Worm (Caenorhabditis elegans) whole organism, midembryonic: ENCODE data around the gene C30F2.5.

Source experiments
- T22C8.4 ChIP-seq: fragments of 200-800 bp; sonication (Bioruptor generic); IDR thresholded peaks from 2 replicates; pipeline ENCODE4 v1.3.6; 2022; ENCODE audit warnings: missing genetic modification characterization, missing compliant biosample characterization
- cog-1 ChIP-seq: sonication (generic microtip); optimal IDR thresholded peaks from 2 replicates; lab custom pipeline; 2016; ENCODE audit warnings: missing genetic modification characterization, missing compliant biosample characterization
- flt-1 ChIP-seq: fragments of 200-800 bp; sonication (Bioruptor generic); IDR thresholded peaks from 2 replicates; pipeline ENCODE4 v1.3.6; 2022; ENCODE audit warnings: missing genetic modification characterization, missing compliant biosample characterization
- klf-2 ChIP-seq: fragments of 200-800 bp; sonication (Bioruptor generic); conservative IDR thresholded peaks from 2 replicates; pipeline ENCODE4 v1.3.6; 2022; ENCODE audit warnings: missing genetic modification reagents, missing genetic modification characterization, missing compliant biosample characterization
- med-1 ChIP-seq: sonication (generic microtip); optimal IDR thresholded peaks from 2 replicates; lab custom pipeline; 2017; ENCODE audit warnings: missing genetic modification characterization, mild to moderate bottlenecking, missing compliant biosample characterization, antibody characterized with exemption, missing genetic modification reagents; ENCODE audit not compliant: insufficient read depth
- ref-1 ChIP-seq: fragments of 200-800 bp; sonication (Bioruptor generic); conservative IDR thresholded peaks from 2 replicates; pipeline ENCODE4 v1.3.6; 2022; ENCODE audit warnings: missing genetic modification reagents, missing genetic modification characterization, missing compliant biosample characterization
- tab-1 ChIP-seq: fragments of 200-800 bp; sonication (Bioruptor generic); IDR thresholded peaks from 2 replicates; pipeline ENCODE4 v1.3.6; 2022; ENCODE audit warnings: missing genetic modification characterization, missing compliant biosample characterization
- ztf-23 ChIP-seq: fragments of 200-800 bp; sonication (Bioruptor generic); IDR thresholded peaks from 2 replicates; pipeline ENCODE4 v1.3.6; 2022; ENCODE audit warnings: missing genetic modification reagents, missing genetic modification characterization, missing compliant biosample characterization
- ztf-29 ChIP-seq: fragments of 200-800 bp; sonication (Bioruptor generic); IDR thresholded peaks from 2 replicates; pipeline ENCODE4 v1.3.6; 2022; ENCODE audit warnings: missing genetic modification reagents, missing genetic modification characterization, missing compliant biosample characterization

C30F2.5 gene

DNA sequence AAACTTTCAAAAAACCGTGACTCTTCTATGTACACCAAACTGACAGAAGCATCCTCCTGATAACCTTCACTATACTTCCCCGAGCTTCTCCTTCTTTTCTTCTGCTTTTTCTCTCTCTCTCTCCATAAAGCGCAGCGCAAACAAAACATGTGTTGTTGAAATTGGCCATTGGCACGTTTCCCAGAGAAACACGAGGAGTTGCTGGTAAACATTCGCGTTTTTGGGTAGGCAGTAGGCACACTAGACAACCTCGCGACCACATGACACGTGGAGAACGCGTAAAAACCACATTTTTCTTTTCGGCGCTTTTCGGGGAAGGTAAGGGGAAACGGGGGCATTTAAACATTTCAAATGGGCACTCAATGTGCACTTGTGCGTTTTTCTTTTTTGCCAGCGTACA lies 36.6 kb downstream of the C30F2.5 start:
- no peak for TF ChIP-seq tab-1 (GFP tag; lab: Robert Waterston, UW)
- TF ChIP-seq klf-2 = no peak
- no peak for TF ChIP-seq med-1 (GFP tag; lab: Kevin White, UChicago)
- no peak for TF ChIP-seq ztf-29
- TF ChIP-seq ref-1 (GFP tag; lab: Robert Waterston, UW) = no peak
- TF ChIP-seq ztf-23 = no peak
- no peak for TF ChIP-seq T22C8.4 (GFP tag; lab: Robert Waterston, UW)
- no peak for TF ChIP-seq cog-1 (tag; lab: Kevin White, UChicago)
- TF ChIP-seq flt-1 (GFP tag; lab: Robert Waterston, UW) = no peak

DNA sequence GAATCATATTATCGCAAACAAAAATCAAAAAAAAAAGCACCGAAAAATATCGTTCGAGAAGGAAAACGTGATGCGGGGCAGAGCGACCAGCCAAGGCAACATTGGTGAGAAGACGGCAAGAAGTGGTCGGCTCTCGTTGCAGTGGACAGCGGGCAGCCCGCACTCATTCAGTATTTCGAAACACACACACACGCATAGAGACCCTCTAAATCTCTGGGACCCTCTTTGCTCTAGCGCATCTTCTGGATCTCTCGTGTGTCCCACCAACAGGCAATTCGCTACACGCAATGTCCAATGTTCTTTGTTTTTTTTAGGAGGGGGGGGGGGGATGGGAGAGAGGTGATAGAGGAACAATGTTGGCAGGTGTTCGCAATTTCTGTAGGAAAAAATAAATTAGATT lies 39.3 kb downstream of the C30F2.5 start:
- TF ChIP-seq ref-1 (GFP tag; lab: Robert Waterston, UW) = no peak
- TF ChIP-seq med-1 (GFP tag; lab: Kevin White, UChicago) = no peak
- TF ChIP-seq T22C8.4 (GFP tag; lab: Robert Waterston, UW) = no peak
- TF ChIP-seq ztf-29 = 0 out of 2 replicates have a peak, but pooled peaks have one; percentile 9

DNA sequence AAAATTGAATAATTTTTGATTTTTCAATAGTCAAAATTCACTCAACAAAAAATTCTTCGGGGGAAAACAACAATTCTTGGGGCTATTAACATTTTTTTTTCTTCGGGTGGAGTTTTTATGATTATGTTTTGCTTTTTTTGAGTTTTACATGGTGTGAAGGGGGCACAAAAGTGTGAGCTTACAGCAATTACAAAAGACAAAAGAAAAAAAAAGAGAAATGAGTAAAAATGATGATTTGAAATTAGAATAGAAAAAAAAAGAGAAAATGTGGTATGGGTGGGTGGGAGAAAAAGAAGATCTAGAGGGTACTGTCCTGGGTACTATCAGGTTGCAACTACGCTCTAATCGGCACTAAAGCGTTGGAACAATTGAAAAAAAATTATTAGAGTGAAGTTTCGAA lies 46.4 kb downstream of the C30F2.5 start:
- TF ChIP-seq med-1 (GFP tag; lab: Kevin White, UChicago) (no peak), ztf-23 (no peak), ref-1 (GFP tag; lab: Robert Waterston, UW) (no peak), ztf-29 (no peak), tab-1 (GFP tag; lab: Robert Waterston, UW) (no peak), flt-1 (GFP tag; lab: Robert Waterston, UW) (no peak), klf-2 (no peak), T22C8.4 (GFP tag; lab: Robert Waterston, UW) (no peak), cog-1 (tag; lab: Kevin White, UChicago) (no peak)

DNA sequence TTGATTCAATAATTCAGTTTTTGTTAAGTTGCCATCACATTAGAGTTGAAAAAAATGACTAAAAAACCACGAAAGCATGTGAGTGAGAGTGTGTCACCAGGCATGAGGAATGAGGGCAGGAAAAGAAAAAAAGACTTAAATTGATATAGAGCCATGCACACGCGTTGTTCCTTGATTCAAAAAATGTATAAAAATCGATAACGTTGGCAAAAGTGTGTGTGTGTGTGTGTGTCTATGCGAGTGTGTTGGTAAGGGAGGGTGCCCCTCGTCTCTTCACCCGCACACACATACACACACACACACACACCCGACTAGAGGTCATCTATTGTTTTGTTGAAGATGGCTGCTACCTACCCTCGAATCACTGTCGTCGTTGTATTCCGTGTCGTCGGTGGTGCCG lies 49.4 kb downstream of the C30F2.5 start:
- no peak for TF ChIP-seq klf-2
- TF ChIP-seq med-1 (GFP tag; lab: Kevin White, UChicago) = no peak
- 0 out of 2 replicates have a peak, but pooled peaks have one; percentile 33 for TF ChIP-seq tab-1 (GFP tag; lab: Robert Waterston, UW)
- no peak for TF ChIP-seq ztf-29
- TF ChIP-seq ref-1 (GFP tag; lab: Robert Waterston, UW) = no peak
- TF ChIP-seq cog-1 (tag; lab: Kevin White, UChicago) = no peak
- no peak for TF ChIP-seq ztf-23
- 0 out of 2 replicates have a peak, but pooled peaks have one; percentile 40 for TF ChIP-seq flt-1 (GFP tag; lab: Robert Waterston, UW)
- TF ChIP-seq T22C8.4 (GFP tag; lab: Robert Waterston, UW) = peak; percentile 63

DNA sequence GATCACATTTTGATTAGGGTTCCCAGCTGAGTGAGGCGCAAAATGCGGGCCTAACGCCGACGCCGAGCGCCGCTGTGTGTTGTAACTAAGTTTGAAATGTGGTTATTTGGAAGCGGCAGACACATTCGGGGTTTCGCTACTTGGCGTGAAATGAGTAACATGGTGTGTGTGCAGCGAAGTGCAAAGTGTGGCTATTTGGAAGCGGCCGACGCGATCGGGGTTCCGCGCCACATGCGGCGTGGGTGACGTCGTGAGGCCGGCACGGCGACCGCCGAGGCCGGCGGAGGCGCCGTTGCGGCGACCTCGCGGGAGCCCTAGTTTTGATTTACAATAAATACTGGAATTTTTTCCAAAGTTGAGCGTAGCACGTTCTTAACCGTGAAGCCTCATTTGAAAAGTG lies 50.1 kb downstream of the C30F2.5 start:
- TF ChIP-seq tab-1 (GFP tag; lab: Robert Waterston, UW) (no peak), ztf-23 (0 out of 2 replicates have a peak, but pooled peaks have one; percentile 28)

DNA sequence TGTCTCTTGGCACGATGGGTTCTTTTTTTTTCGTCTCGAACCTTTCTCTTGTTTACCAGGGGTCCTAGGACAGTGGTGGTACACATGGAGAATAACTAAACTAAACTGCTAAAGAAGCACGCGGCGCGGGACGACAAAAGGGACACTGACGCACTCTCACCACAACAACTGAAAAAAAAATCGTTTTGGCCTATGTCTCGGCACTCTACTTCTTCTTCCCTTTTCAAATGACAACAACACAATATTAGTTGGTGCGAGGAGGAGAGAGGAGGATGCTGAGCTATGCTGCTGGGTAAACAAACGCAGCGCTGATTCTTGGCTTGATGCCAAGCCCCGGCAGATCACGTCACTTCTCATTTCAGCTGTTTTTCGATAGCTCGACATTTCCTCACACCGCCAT lies 50.8 kb downstream of the C30F2.5 start:
- TF ChIP-seq ref-1 (GFP tag; lab: Robert Waterston, UW) (no peak), flt-1 (GFP tag; lab: Robert Waterston, UW) (0 out of 2 replicates have a peak, but pooled peaks have one; percentile 35), ztf-29 (no peak), med-1 (GFP tag; lab: Kevin White, UChicago) (no peak)
